Worm (Caenorhabditis elegans) whole organism, L3 larva: ENCODE data around the gene srj-39.

ENCODE experiments used
- ceh-9 ChIP-seq: sonication (generic microtip); optimal IDR thresholded peaks from 2 replicates; lab custom pipeline; 2018; ENCODE audit warnings: missing biosample characterization, missing genetic modification characterization
- fkh-2 ChIP-seq: fragments of 150-350 bp; optimal IDR thresholded peaks from 2 replicates; lab custom pipeline; 2014; ENCODE audit warnings: missing biosample characterization, missing genetic modification reagents, missing genetic modification characterization
- nhr-237 ChIP-seq: fragments of 150-350 bp; optimal IDR thresholded peaks from 2 replicates; lab custom pipeline; 2014; ENCODE audit warnings: missing biosample characterization, missing genetic modification characterization
- nhr-77 ChIP-seq: fragments of 150-350 bp; optimal IDR thresholded peaks from 2 replicates; lab custom pipeline; 2014; ENCODE audit warnings: missing biosample characterization, missing genetic modification characterization
- skn-1 ChIP-seq: fragments of 150-350 bp; optimal IDR thresholded peaks from 2 replicates; lab custom pipeline; 2014; ENCODE audit warnings: missing biosample characterization, missing genetic modification characterization
- unc-39 ChIP-seq: sonication (generic microtip); optimal IDR thresholded peaks from 4 replicates; lab custom pipeline; 2017; ENCODE audit warnings: missing biosample characterization, missing genetic modification characterization
- zag-1 ChIP-seq: fragments of 150-350 bp; optimal IDR thresholded peaks from 2 replicates; lab custom pipeline; 2014; ENCODE audit warnings: missing biosample characterization, missing genetic modification characterization

DNA sequence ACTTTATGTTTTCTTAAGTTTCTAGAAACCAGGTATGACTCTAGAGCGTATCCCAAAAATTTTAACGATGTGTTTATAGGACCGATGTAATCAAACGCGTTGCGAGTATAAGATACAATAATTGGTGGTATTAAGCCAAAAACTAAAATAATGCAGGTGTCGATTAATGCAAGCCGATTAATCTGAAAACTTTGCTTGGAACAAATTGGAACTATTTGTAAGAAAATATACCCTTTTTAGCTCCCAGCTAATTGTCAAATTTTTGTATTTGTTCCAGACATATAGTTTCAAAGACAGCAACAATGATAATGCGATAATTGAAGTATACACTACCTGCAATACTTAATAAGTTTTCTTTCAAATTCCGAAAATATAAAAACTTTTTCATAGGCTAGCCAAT is 23.1 kb upstream of the srj-39 start, which contains the start of gene srh-211:
- TF ChIP-seq zag-1 (tag; lab: Kevin White, UChicago) (no peak), unc-39 (no peak), fkh-2 (no peak), skn-1 (tag; lab: Kevin White, UChicago) (no peak), ceh-9 (tag; lab: Kevin White, UChicago) (no peak), nhr-237 (tag; lab: Kevin White, UChicago) (no peak), nhr-77 (tag; lab: Kevin White, UChicago) (no peak)
